Fruit fly (Drosophila melanogaster): Measurements from ENCODE around the gene MED17.

The MED17 gene

DNA sequence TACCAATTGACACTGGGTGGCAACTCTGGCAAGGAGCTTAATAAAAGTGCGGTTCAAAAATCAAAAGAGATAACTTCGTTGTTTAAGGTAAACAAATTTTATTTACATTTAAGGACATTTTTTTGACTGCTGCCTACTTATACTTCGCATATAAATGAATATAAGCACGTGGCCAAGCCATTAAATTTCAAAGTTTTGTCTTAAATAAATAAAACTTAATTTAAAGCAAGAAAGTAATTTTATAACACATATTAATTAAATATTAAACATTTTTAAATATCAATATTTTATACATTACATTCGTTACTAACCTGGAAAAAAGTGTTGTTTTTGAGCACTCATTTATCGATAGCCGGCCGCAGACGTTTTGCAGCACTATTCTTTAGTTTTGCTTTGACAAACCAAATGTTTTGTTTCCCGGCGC is at the start of gene MED17, which contains the start of gene CG12321 (continued):
- peak; percentile 92 for TF ChIP-seq tin (GFP tag; optimal IDR thresholded peaks at IDR 0.05)
- TF ChIP-seq CG9727 (GFP tag; optimal IDR thresholded peaks at IDR 0.05): peak; percentile 90
- TF ChIP-seq az2 (GFP tag; optimal IDR thresholded peaks at IDR 0.05): peak; percentile 91
- TF ChIP-seq oc (tag; optimal IDR thresholded peaks at IDR 0.05): peak; percentile 82
- no peak for TF ChIP-seq slp2 (GFP tag; optimal IDR thresholded peaks at IDR 0.05)
- TF ChIP-seq CG8765 (GFP tag; IDR thresholded peaks at IDR 0.05): peak; percentile 46
- TF ChIP-seq toy (GFP tag; IDR thresholded peaks at IDR 0.05): peak; percentile 43; the same call in 1 of the 2 replicates
- TF ChIP-seq CG4424 (GFP tag; optimal IDR thresholded peaks at IDR 0.05): peak; percentile 91
- no peak for TF ChIP-seq vnd (GFP tag; IDR thresholded peaks at IDR 0.05; ENCODE audit: partially characterized antibody)
- peak in 1 of 2 experiments; percentile 49 for TF ChIP-seq chif (GFP tag; optimal IDR thresholded peaks at IDR 0.05)
- no peak for TF ChIP-seq CG11398 (GFP tag; optimal IDR thresholded peaks at IDR 0.05)
- TF ChIP-seq Ets97D (GFP tag; optimal IDR thresholded peaks at IDR 0.05): peak; percentile 55
- TF ChIP-seq fd96Cb (tag; optimal IDR thresholded peaks at IDR 0.05): peak; percentile 85
- peak; percentile 86 for TF ChIP-seq CG4404 (GFP tag; IDR thresholded peaks at IDR 0.05)
- no peak for TF ChIP-seq Doc3 (GFP tag; IDR thresholded peaks at IDR 0.05; ENCODE audit: partially characterized antibody)
- TF ChIP-seq Rx (GFP tag; IDR thresholded peaks at IDR 0.05): peak; percentile 80
- TF ChIP-seq ato (GFP tag; IDR thresholded peaks at IDR 0.05; ENCODE audit: partially characterized antibody): no peak
- peak; percentile 71 for TF ChIP-seq CG6683 (GFP tag; optimal IDR thresholded peaks at IDR 0.05)
- TF ChIP-seq CG16863 (GFP tag; optimal IDR thresholded peaks at IDR 0.05): peak; percentile 66
- 0 out of 2 replicates have a peak, but pooled peaks have one; percentile 31 for TF ChIP-seq sim (GFP tag; IDR thresholded peaks at IDR 0.05)
- TF ChIP-seq croc (GFP tag; conservative IDR thresholded peaks at IDR 0.05): peak; percentile 76
- TF ChIP-seq scrt (GFP tag; optimal IDR thresholded peaks at IDR 0.05): peak; percentile 71
- no peak for TF ChIP-seq kni (GFP tag; optimal IDR thresholded peaks at IDR 0.05)
- no peak for TF ChIP-seq CG13287 (GFP tag; IDR thresholded peaks at IDR 0.05; ENCODE audit: partially characterized antibody)
- peak; percentile 58 for TF ChIP-seq vfl (GFP tag; optimal IDR thresholded peaks at IDR 0.05)
- TF ChIP-seq Optix (GFP tag; IDR thresholded peaks at IDR 0.05): peak; percentile 57; the same call in 1 of the 3 replicates
- peak; percentile 92 for TF ChIP-seq ind (GFP tag; optimal IDR thresholded peaks at IDR 0.05)
- TF ChIP-seq YL-1 (GFP tag; optimal IDR thresholded peaks at IDR 0.05): peak; percentile 84
- peak; percentile 98 for TF ChIP-seq Ets65A (GFP tag)
- peak; percentile 63 for TF ChIP-seq CG15011 (GFP tag; optimal IDR thresholded peaks at IDR 0.05)
- TF ChIP-seq br (optimal IDR thresholded peaks at IDR 0.05): no peak
- TF ChIP-seq CG15269 (tag; optimal IDR thresholded peaks at IDR 0.05): peak; percentile 89
- TF ChIP-seq HLH3B (GFP tag; IDR thresholded peaks at IDR 0.05): peak; percentile 85
- peak; percentile 70 for TF ChIP-seq gt (GFP tag; IDR thresholded peaks at IDR 0.05)
- peak; percentile 90 for TF ChIP-seq lab (GFP tag; optimal IDR thresholded peaks at IDR 0.05)
- TF ChIP-seq tio (GFP tag; optimal IDR thresholded peaks at IDR 0.05): peak; percentile 90
- TF ChIP-seq CG2199 (GFP tag; IDR thresholded peaks at IDR 0.05): no peak
- peak in 1 of 2 experiments; percentile 85 for TF ChIP-seq bsh (GFP tag; optimal IDR thresholded peaks at IDR 0.05)
- TF ChIP-seq ERR (GFP tag; optimal IDR thresholded peaks at IDR 0.05): peak; percentile 35
- peak; percentile 74 to 91 for TF ChIP-seq Hr51 (GFP tag; optimal IDR thresholded peaks at IDR 0.05)
- peak; percentile 77 for TF ChIP-seq ap (GFP tag; IDR thresholded peaks at IDR 0.05)
- TF ChIP-seq CG11247 (GFP tag; IDR thresholded peaks at IDR 0.05): peak; percentile 92
- TF ChIP-seq CG6854 (GFP tag; optimal IDR thresholded peaks at IDR 0.05): peak; percentile 61
- peak; percentile 81 for TF ChIP-seq sug (tag; optimal IDR thresholded peaks at IDR 0.05)
- no peak for TF ChIP-seq Neu2 (GFP tag; optimal IDR thresholded peaks at IDR 0.05; ENCODE audit: borderline replicate concordance)
- TF ChIP-seq stc (GFP tag; IDR thresholded peaks at IDR 0.05): peak; percentile 65
- TF ChIP-seq Side (GFP tag; optimal IDR thresholded peaks at IDR 0.05): peak; percentile 4
- no peak for TF ChIP-seq hbn (GFP tag; IDR thresholded peaks at IDR 0.05; ENCODE audit: partially characterized antibody)
- no peak for TF ChIP-seq CG5180 (GFP tag; optimal IDR thresholded peaks at IDR 0.05)
- no peak for TF ChIP-seq amos (GFP tag; IDR thresholded peaks at IDR 0.05; ENCODE audit: partially characterized antibody)
- peak; percentile 76 for TF ChIP-seq CG10462 (GFP tag; optimal IDR thresholded peaks at IDR 0.05)
